Worm (Caenorhabditis elegans): ENCODE measurements around the gene fbxb-84.

ce11 chrIII:191803-192202 lies 45.5 kb upstream of the fbxb-84 start, which contains the start of gene sec-20:
- TF ChIP-seq ceh-2 (tag; optimal IDR thresholded peaks at IDR 0.05) = no peak
- TF ChIP-seq ets-4 (tag; optimal IDR thresholded peaks at IDR 0.05) = no peak
- TF ChIP-seq lin-11 (tag; optimal IDR thresholded peaks at IDR 0.05) = no peak
- no peak for TF ChIP-seq ama-1 (optimal IDR thresholded peaks at IDR 0.05)
